Worm (Caenorhabditis elegans): ENCODE data around the gene F54A3.6.
"Not testable (repeated sequence)": the region's sequence is repeated elsewhere in the genome, so short reads cannot be mapped to it uniquely, and the experiment has no call there.

DNA sequence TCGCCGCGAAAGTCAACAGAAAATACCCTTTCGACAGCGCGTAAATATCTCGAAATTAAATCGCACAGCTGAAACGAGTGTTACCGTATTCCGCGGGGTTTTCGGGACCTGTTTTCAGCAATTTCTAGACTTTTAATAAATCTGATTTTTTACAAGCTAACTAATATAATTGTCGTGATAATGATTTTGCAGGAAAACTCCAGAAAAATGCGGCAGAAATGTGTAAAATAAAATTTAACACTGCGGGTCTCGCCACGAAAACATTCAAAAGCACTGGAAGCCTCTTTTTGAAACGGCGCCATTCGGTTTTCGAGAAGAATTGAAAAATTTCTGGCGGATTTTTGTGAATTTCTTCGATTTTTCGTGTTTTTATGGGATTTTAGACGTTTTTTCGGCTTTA is at the start of gene F54A3.6:
- not testable (repeated sequence) for TF ChIP-seq him-1, dao-5, W03F9.2 (tag; optimal IDR thresholded peaks at IDR 0.05)
